Fruit fly (Drosophila melanogaster): Measurements from ENCODE around the gene CG7094.

CG7094 gene

dm6 chr2L:17555665-17556064 is at the start of gene CG7094:
TSS of gene CG7094 (minus strand) at chr2L:17555765.
- TF ChIP-seq CG32264 (GFP tag; optimal IDR thresholded peaks at IDR 0.05): no peak

dm6 chr2L:17603152-17603551 is 47.6 kb upstream of the CG7094 start:
- TF ChIP-seq Hr83 (GFP tag; optimal IDR thresholded peaks at IDR 0.05; ENCODE audit: poor library complexity, severe bottlenecking) (no peak), Jra (GFP tag; optimal IDR thresholded peaks at IDR 0.05) (no peak), dsf (GFP tag; optimal IDR thresholded peaks at IDR 0.05; ENCODE audit: borderline replicate concordance) (no peak), dl (GFP tag; optimal IDR thresholded peaks at IDR 0.05; ENCODE audit: insufficient read depth in 1 of 2, partially characterized antibody in 2 of 2) (no peak), GATAd (GFP tag; optimal IDR thresholded peaks at IDR 0.05) (no peak), CrebA (GFP tag; optimal IDR thresholded peaks at IDR 0.05; ENCODE audit: borderline replicate concordance) (no peak), foxo (GFP tag; optimal IDR thresholded peaks at IDR 0.05) (no peak)

- no peak for TF ChIP-seq Abd-B (GFP tag; optimal IDR thresholded peaks at IDR 0.05)
- TF ChIP-seq GATAd (GFP tag; optimal IDR thresholded peaks at IDR 0.05): no peak
- TF ChIP-seq usp (GFP tag; optimal IDR thresholded peaks at IDR 0.05): no peak
- TF ChIP-seq Rel (GFP tag; optimal IDR thresholded peaks at IDR 0.05): no peak
- TF ChIP-seq Rel (tag; optimal IDR thresholded peaks at IDR 0.05): no peak
- no peak for TF ChIP-seq Hr78 (GFP tag; optimal IDR thresholded peaks at IDR 0.05)
- TF ChIP-seq h (GFP tag; optimal IDR thresholded peaks at IDR 0.05): no peak
Observed at dm6 chr2L:17594087-17594486, 38.5 kb upstream of the CG7094 start.

dm6 chr2L:17591960-17592359 is 36.4 kb upstream of the CG7094 start, which contains the start of the genes Sytalpha and CG6870:
TSS of gene Sytalpha (plus strand) at chr2L:17592260.
TSS of gene CG6870 (minus strand) at chr2L:17592299.
- TF ChIP-seq fru (GFP tag; optimal IDR thresholded peaks at IDR 0.05) (no peak), h (GFP tag; optimal IDR thresholded peaks at IDR 0.05) (no peak), usp (GFP tag; optimal IDR thresholded peaks at IDR 0.05) (no peak), psq (GFP tag; optimal IDR thresholded peaks at IDR 0.05) (no peak), sage (GFP tag; optimal IDR thresholded peaks at IDR 0.05) (no peak), ey (GFP tag; optimal IDR thresholded peaks at IDR 0.05) (no peak), jim (GFP tag; optimal IDR thresholded peaks at IDR 0.05) (no peak), lola (GFP tag; optimal IDR thresholded peaks at IDR 0.05) (no peak), dsf (GFP tag; optimal IDR thresholded peaks at IDR 0.05; ENCODE audit: borderline replicate concordance) (no peak)

dm6 chr2L:17589853-17590252 is 34.3 kb upstream of the CG7094 start:
- TF ChIP-seq h (GFP tag; optimal IDR thresholded peaks at IDR 0.05) (no peak), CG9705 (GFP tag; optimal IDR thresholded peaks at IDR 0.05) (no peak), Myc (optimal IDR thresholded peaks at IDR 0.05) (no peak), Hr83 (GFP tag; optimal IDR thresholded peaks at IDR 0.05; ENCODE audit: poor library complexity, severe bottlenecking) (no peak), sv (GFP tag; optimal IDR thresholded peaks at IDR 0.05) (no peak), br (GFP tag; optimal IDR thresholded peaks at IDR 0.05) (no peak), Sp1 (GFP tag; optimal IDR thresholded peaks at IDR 0.05) (no peak), brk (GFP tag; optimal IDR thresholded peaks at IDR 0.05) (no peak), dsf (GFP tag; optimal IDR thresholded peaks at IDR 0.05; ENCODE audit: borderline replicate concordance) (no peak), Rel (GFP tag; optimal IDR thresholded peaks at IDR 0.05) (no peak), Rel (tag; optimal IDR thresholded peaks at IDR 0.05) (no peak), Dfd (GFP tag; optimal IDR thresholded peaks at IDR 0.05) (no peak), Abd-B (GFP tag; optimal IDR thresholded peaks at IDR 0.05) (no peak), tai (GFP tag; optimal IDR thresholded peaks at IDR 0.05) (no peak), ey (GFP tag; optimal IDR thresholded peaks at IDR 0.05) (no peak), sage (GFP tag; optimal IDR thresholded peaks at IDR 0.05) (no peak), N (GFP tag; optimal IDR thresholded peaks at IDR 0.05) (no peak)

dm6 chr2L:17589115-17589514 is 33.5 kb upstream of the CG7094 start, which contains the start of gene Oli:
TSS of gene Oli (plus strand) at chr2L:17589184.
- TF ChIP-seq Dfd (GFP tag; optimal IDR thresholded peaks at IDR 0.05): no peak
- TF ChIP-seq Abd-B (GFP tag; optimal IDR thresholded peaks at IDR 0.05): no peak
- TF ChIP-seq dsf (GFP tag; optimal IDR thresholded peaks at IDR 0.05; ENCODE audit: borderline replicate concordance): no peak
- no peak for TF ChIP-seq GATAd (GFP tag; optimal IDR thresholded peaks at IDR 0.05)
- no peak for TF ChIP-seq OdsH (GFP tag; optimal IDR thresholded peaks at IDR 0.05)
